Worm (Caenorhabditis elegans) whole organism, L4/young adult: ENCODE measurements around the gene C25H3.14.

Experiments
- W03F9.2 ChIP-seq: fragments of 150-350 bp; optimal IDR thresholded peaks from 2 replicates; lab custom pipeline; 2014; ENCODE audit warnings: missing biosample characterization, missing genetic modification characterization
- dao-5 ChIP-seq: sonication (generic microtip); optimal IDR thresholded peaks from 2 replicates; lab custom pipeline; 2016; ENCODE audit warnings: missing genotype, missing genetic modification characterization, moderate library complexity, missing compliant biosample characterization
- him-1 ChIP-seq: sonication (generic microtip); optimal IDR thresholded peaks from 2 replicates; lab custom pipeline; 2016; ENCODE audit warnings: missing genotype, missing genetic modification reagents, missing genetic modification characterization, missing compliant biosample characterization

DNA sequence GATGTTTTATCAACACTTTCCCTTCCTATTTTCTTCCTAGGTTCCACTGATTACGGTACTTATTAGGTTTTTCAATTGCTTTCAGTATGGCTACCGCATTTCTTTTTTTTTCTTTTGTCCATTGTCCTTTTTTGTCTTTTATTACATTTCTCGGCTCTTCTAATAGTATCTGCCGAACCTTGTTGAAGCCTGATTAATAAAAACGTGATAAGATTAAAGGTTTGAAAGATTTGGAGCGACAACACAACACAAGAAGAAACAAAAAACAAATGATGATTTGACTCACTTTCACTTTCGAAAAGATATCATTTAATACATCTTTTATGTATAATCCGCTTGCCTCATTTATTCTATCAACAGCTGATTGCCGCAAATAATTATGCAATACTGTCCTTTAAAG lies 29.9 kb upstream of the C25H3.14 start, which contains the start of gene C25H3.15:
- no peak for TF ChIP-seq him-1 (tag; lab: Kevin White, UChicago)
- TF ChIP-seq dao-5 (tag; lab: Kevin White, UChicago): no peak
- TF ChIP-seq W03F9.2 (tag; lab: Kevin White, UChicago): no peak
